Worm (Caenorhabditis elegans): ENCODE data around the gene ZK813.7.

The ZK813.7 gene

ce11 chrX:3472226-3472625, 27.6 kb downstream of the ZK813.7 start:
- TF ChIP-seq tab-1 (GFP tag; IDR thresholded peaks at IDR 0.05) (0 out of 2 replicates have a peak, but pooled peaks have one; percentile 31), ref-1 (GFP tag; conservative IDR thresholded peaks at IDR 0.05) (no peak), T22C8.4 (GFP tag; IDR thresholded peaks at IDR 0.05) (no peak), flt-1 (GFP tag; IDR thresholded peaks at IDR 0.05) (peak; percentile 56; the same call in 1 of the 2 replicates), med-1 (GFP tag; optimal IDR thresholded peaks at IDR 0.05; ENCODE audit: insufficient read depth) (no peak), ztf-23 (GFP tag; IDR thresholded peaks at IDR 0.05) (0 out of 2 replicates have a peak, but pooled peaks have one; percentile 63), cog-1 (tag; optimal IDR thresholded peaks at IDR 0.05) (peak; percentile 61), ztf-29 (GFP tag; IDR thresholded peaks at IDR 0.05) (peak; percentile 95)

- TF ChIP-seq ztf-23 (GFP tag; IDR thresholded peaks at IDR 0.05), result no peak
- no peak for TF ChIP-seq flt-1 (GFP tag; IDR thresholded peaks at IDR 0.05)
- no peak for TF ChIP-seq ref-1 (GFP tag; conservative IDR thresholded peaks at IDR 0.05)
- TF ChIP-seq med-1 (GFP tag; optimal IDR thresholded peaks at IDR 0.05; ENCODE audit: insufficient read depth), result no peak
Observed at ce11 chrX:3473793-3474192, 29.2 kb downstream of the ZK813.7 start.

ce11 chrX:3479950-3480349, 35.3 kb downstream of the ZK813.7 start, which contains the start of gene wrt-6:
TSS of gene wrt-6 (plus strand) at chrX:3480250.
- TF ChIP-seq ref-1 (GFP tag; conservative IDR thresholded peaks at IDR 0.05), result no peak
- no peak for TF ChIP-seq ztf-23 (GFP tag; IDR thresholded peaks at IDR 0.05)
- TF ChIP-seq flt-1 (GFP tag; IDR thresholded peaks at IDR 0.05), result no peak
- TF ChIP-seq tab-1 (GFP tag; IDR thresholded peaks at IDR 0.05), result no peak
- TF ChIP-seq cog-1 (tag; optimal IDR thresholded peaks at IDR 0.05), result no peak
- no peak for TF ChIP-seq klf-2 (GFP tag; conservative IDR thresholded peaks at IDR 0.05)
- TF ChIP-seq T22C8.4 (GFP tag; IDR thresholded peaks at IDR 0.05), result no peak
- TF ChIP-seq med-1 (GFP tag; optimal IDR thresholded peaks at IDR 0.05; ENCODE audit: insufficient read depth), result no peak
- no peak for TF ChIP-seq ztf-29 (GFP tag; IDR thresholded peaks at IDR 0.05)

ce11 chrX:3488074-3488688, 43.6 kb downstream of the ZK813.7 start:
- TF ChIP-seq T22C8.4 (GFP tag; IDR thresholded peaks at IDR 0.05), result no peak

- TF ChIP-seq ztf-23 (GFP tag; IDR thresholded peaks at IDR 0.05) (no peak), klf-2 (GFP tag; conservative IDR thresholded peaks at IDR 0.05) (no peak), T22C8.4 (GFP tag; IDR thresholded peaks at IDR 0.05) (no peak), med-1 (GFP tag; optimal IDR thresholded peaks at IDR 0.05; ENCODE audit: insufficient read depth) (no peak), tab-1 (GFP tag; IDR thresholded peaks at IDR 0.05) (no peak), ref-1 (GFP tag; conservative IDR thresholded peaks at IDR 0.05) (no peak), cog-1 (tag; optimal IDR thresholded peaks at IDR 0.05) (no peak), flt-1 (GFP tag; IDR thresholded peaks at IDR 0.05) (no peak)
Observed at ce11 chrX:3488993-3489392, 44.4 kb downstream of the ZK813.7 start, which contains the start of gene C12D12.3. TSS of gene C12D12.3 (plus strand) at chrX:3489293.

- TF ChIP-seq cog-1 (tag; optimal IDR thresholded peaks at IDR 0.05), result no peak
- no peak for TF ChIP-seq ref-1 (GFP tag; conservative IDR thresholded peaks at IDR 0.05)
- TF ChIP-seq klf-2 (GFP tag; conservative IDR thresholded peaks at IDR 0.05), result no peak
- no peak for TF ChIP-seq T22C8.4 (GFP tag; IDR thresholded peaks at IDR 0.05)
- TF ChIP-seq ztf-29 (GFP tag; IDR thresholded peaks at IDR 0.05), result no peak
- TF ChIP-seq ztf-23 (GFP tag; IDR thresholded peaks at IDR 0.05), result no peak
- no peak for TF ChIP-seq tab-1 (GFP tag; IDR thresholded peaks at IDR 0.05)
Observed at ce11 chrX:3492431-3492830, 47.8 kb downstream of the ZK813.7 start.

ce11 chrX:3494634-3495033, 50.0 kb downstream of the ZK813.7 start:
- TF ChIP-seq ztf-29 (GFP tag; IDR thresholded peaks at IDR 0.05) (no peak), ref-1 (GFP tag; conservative IDR thresholded peaks at IDR 0.05) (no peak), ztf-23 (GFP tag; IDR thresholded peaks at IDR 0.05) (no peak), tab-1 (GFP tag; IDR thresholded peaks at IDR 0.05) (no peak), flt-1 (GFP tag; IDR thresholded peaks at IDR 0.05) (no peak), T22C8.4 (GFP tag; IDR thresholded peaks at IDR 0.05) (no peak), cog-1 (tag; optimal IDR thresholded peaks at IDR 0.05) (no peak), med-1 (GFP tag; optimal IDR thresholded peaks at IDR 0.05; ENCODE audit: insufficient read depth) (no peak), klf-2 (GFP tag; conservative IDR thresholded peaks at IDR 0.05) (no peak)

Data from whole organism, midembryonic.